Worm (Caenorhabditis elegans) whole organism, L4 larva: ENCODE results near the gene C35A5.10.

ENCODE experiments used
- F26F4.8 ChIP-seq: fragments of 200-800 bp; sonication (Bioruptor generic); conservative IDR thresholded peaks from 2 replicates; pipeline ENCODE4 v1.3.6; 2022; ENCODE audit warnings: missing genetic modification characterization, missing compliant biosample characterization
- T26A8.4 ChIP-seq: fragments of 200-800 bp; sonication (Bioruptor generic); IDR thresholded peaks from 2 replicates; pipeline ENCODE4 v1.3.6; 2022; ENCODE audit warnings: missing genetic modification characterization, missing compliant biosample characterization
- Y75B8A.6 ChIP-seq: fragments of 200-800 bp; sonication (Bioruptor generic); IDR thresholded peaks from 2 replicates; pipeline ENCODE4 v1.3.6; 2022; ENCODE audit warnings: missing genetic modification reagents, missing genetic modification characterization, missing compliant biosample characterization
- aha-1 ChIP-seq: fragments of 150-350 bp; peaks from one replicate; lab custom pipeline; 2014; ENCODE audit warnings: missing biosample characterization, missing genetic modification characterization
- ama-1 ChIP-seq: fragments of 150-350 bp; optimal IDR thresholded peaks from 2 replicates; lab custom pipeline; 2014; ENCODE audit warnings: inconsistent platforms, mixed read lengths
- cey-2 ChIP-seq: sonication (generic microtip); optimal IDR thresholded peaks from 3 replicates; lab custom pipeline; 2017; ENCODE audit warnings: missing genetic modification characterization, mild to moderate bottlenecking, missing compliant biosample characterization, antibody characterized with exemption, borderline replicate concordance; ENCODE audit not compliant: insufficient read depth
- ctbp-1 ChIP-seq: fragments of 200-800 bp; sonication (Bioruptor generic); IDR thresholded peaks from 2 replicates; pipeline ENCODE4 v1.3.6; 2022; ENCODE audit warnings: missing genetic modification reagents, missing genetic modification characterization, missing compliant biosample characterization
- daf-16 ChIP-seq, 3 experiments: sonication (generic microtip); optimal IDR thresholded peaks; 2 replicates each; lab custom pipeline; 2016 to 2017; ENCODE audit warnings: missing genetic modification characterization in 3 of 3, missing genetic modification reagents in 3 of 3, mild to moderate bottlenecking in 2 of 3, missing compliant biosample characterization in 2 of 3, missing biosample characterization in 1 of 3, moderate library complexity in 1 of 3
- daf-19 ChIP-seq: fragments of 200-800 bp; sonication (Bioruptor generic); conservative IDR thresholded peaks from 2 replicates; pipeline ENCODE4 v1.3.6; 2022; ENCODE audit warnings: missing genetic modification characterization, missing compliant biosample characterization
- dmd-8 ChIP-seq: fragments of 200-800 bp; sonication (Bioruptor generic); IDR thresholded peaks from 2 replicates; pipeline ENCODE4 v1.3.6; 2022; ENCODE audit warnings: missing genetic modification characterization, missing compliant biosample characterization
- duxl-1 ChIP-seq: sonication (generic microtip); optimal IDR thresholded peaks from 2 replicates; lab custom pipeline; 2016; ENCODE audit warnings: mild to moderate bottlenecking, missing genetic modification characterization, moderate library complexity, missing compliant biosample characterization; ENCODE audit not compliant: poor library complexity
- egl-43 ChIP-seq: fragments of 200-800 bp; sonication (Bioruptor generic); IDR thresholded peaks from 2 replicates; pipeline ENCODE4 v1.3.6; 2022; ENCODE audit warnings: missing genetic modification reagents, missing genetic modification characterization, missing compliant biosample characterization
- fkh-10 ChIP-seq: fragments of 150-350 bp; optimal IDR thresholded peaks from 2 replicates; lab custom pipeline; 2014; ENCODE audit warnings: missing biosample characterization, missing genetic modification reagents, missing genetic modification characterization
- fos-1 ChIP-seq: fragments of 150-350 bp; optimal IDR thresholded peaks from 2 replicates; lab custom pipeline; 2014; ENCODE audit warnings: missing biosample characterization, missing genetic modification characterization
- hif-1 ChIP-seq, 2 experiments: sonication (generic microtip); optimal IDR thresholded peaks; 2 replicates each; lab custom pipeline; 2016 to 2017; ENCODE audit warnings: missing compliant biosample characterization in 2 of 2, missing genetic modification characterization in 2 of 2, missing genetic modification reagents in 2 of 2, missing genotype in 2 of 2, mild to moderate bottlenecking in 1 of 2
- hlh-11 ChIP-seq: fragments of 200-800 bp; sonication (Bioruptor generic); optimal IDR thresholded peaks from 2 replicates; lab custom pipeline; 2018; ENCODE audit warnings: mild to moderate bottlenecking, missing genetic modification characterization, missing compliant biosample characterization
- lir-3 ChIP-seq: sonication (generic microtip); optimal IDR thresholded peaks from 2 replicates; lab custom pipeline; 2016; ENCODE audit warnings: mild to moderate bottlenecking, missing genetic modification characterization, missing compliant biosample characterization
- madf-5 ChIP-seq, 2 experiments: fragments of 200-800 bp; sonication (Bioruptor generic); IDR thresholded peaks; 2 replicates each; pipeline ENCODE4 v1.3.6; 2022; ENCODE audit warnings: missing compliant biosample characterization in 2 of 2, missing genetic modification characterization in 2 of 2
- mep-1 ChIP-seq: fragments of 150-350 bp; sonication (generic microtip); optimal IDR thresholded peaks from 3 replicates; lab custom pipeline; 2014; ENCODE audit warnings: missing biosample characterization, missing genetic modification characterization
- mes-2 ChIP-seq: sonication (generic microtip); optimal IDR thresholded peaks from 2 replicates; lab custom pipeline; 2016; ENCODE audit warnings: missing genotype, mild to moderate bottlenecking, missing genetic modification characterization, missing compliant biosample characterization; ENCODE audit not compliant: poor library complexity, severe bottlenecking
- mxl-3 ChIP-seq: fragments of 200-800 bp; sonication (Bioruptor generic); optimal IDR thresholded peaks from 2 replicates; lab custom pipeline; 2018; ENCODE audit warnings: mild to moderate bottlenecking, missing genetic modification characterization, missing compliant biosample characterization
- nhr-10 ChIP-seq: fragments of 150-350 bp; optimal IDR thresholded peaks from 2 replicates; lab custom pipeline; 2014; ENCODE audit warnings: missing biosample characterization, missing genetic modification characterization
- nhr-28 ChIP-seq: fragments of 150-350 bp; optimal IDR thresholded peaks from 2 replicates; lab custom pipeline; 2014; ENCODE audit warnings: missing biosample characterization, missing genetic modification characterization
- nhr-48 ChIP-seq: sonication (generic microtip); optimal IDR thresholded peaks from 2 replicates; lab custom pipeline; 2016; ENCODE audit warnings: mild to moderate bottlenecking, missing genetic modification characterization, missing compliant biosample characterization
- pha-4 ChIP-seq, 2 experiments: fragments of 150-350 bp in 1 of 2; fragments of 200-800 bp in 1 of 2; sonication (Bioruptor generic) in 1 of 2; IDR thresholded peaks in 1 of 2; optimal IDR thresholded peaks in 1 of 2; 2 replicates each; pipeline versions ENCODE4 v1.3.6 to Lab custom; 2014 to 2022; ENCODE audit warnings: missing genetic modification characterization in 2 of 2, missing genetic modification reagents in 2 of 2, missing biosample characterization in 1 of 2, missing compliant biosample characterization in 1 of 2
- saeg-2 ChIP-seq: fragments of 200-800 bp; sonication (Bioruptor generic); IDR thresholded peaks from 2 replicates; pipeline ENCODE4 v1.3.6; 2022; ENCODE audit warnings: missing genetic modification reagents, missing genetic modification characterization, missing compliant biosample characterization
- snpc-4 ChIP-seq: fragments of 150-350 bp; optimal IDR thresholded peaks from 2 replicates; lab custom pipeline; 2014; ENCODE audit warnings: missing biosample characterization, missing genetic modification characterization
- spr-1 ChIP-seq: sonication (generic microtip); optimal IDR thresholded peaks from 2 replicates; lab custom pipeline; 2016; ENCODE audit warnings: mild to moderate bottlenecking, missing genetic modification characterization, missing compliant biosample characterization
- spr-3 ChIP-seq: fragments of 200-800 bp; sonication (Bioruptor generic); optimal IDR thresholded peaks from 2 replicates; lab custom pipeline; 2018; ENCODE audit warnings: mild to moderate bottlenecking, missing genetic modification characterization, missing compliant biosample characterization
- unc-39 ChIP-seq: sonication (generic microtip); optimal IDR thresholded peaks from 2 replicates; lab custom pipeline; 2017; ENCODE audit warnings: missing biosample characterization, missing genetic modification characterization
- unc-62 ChIP-seq, 3 experiments: fragments of 150-350 bp in 1 of 3; sonication (generic microtip); optimal IDR thresholded peaks in 2 of 3; peaks in 1 of 3; 1 replicate in 1 of 3; 2 replicates in 2 of 3; lab custom pipeline; 2014 to 2017; ENCODE audit warnings: missing biosample characterization in 3 of 3, missing genetic modification characterization in 3 of 3, missing genetic modification reagents in 3 of 3, missing genotype in 1 of 3
- vab-7 ChIP-seq: fragments of 200-800 bp; sonication (Bioruptor generic); IDR thresholded peaks from 2 replicates; pipeline ENCODE4 v1.3.6; 2022; ENCODE audit warnings: missing genetic modification reagents, missing genetic modification characterization, missing compliant biosample characterization
- zfp-3 ChIP-seq: fragments of 200-800 bp; sonication (Bioruptor generic); conservative IDR thresholded peaks from 2 replicates; pipeline ENCODE4 v1.3.6; 2022; ENCODE audit warnings: missing genetic modification reagents, missing genetic modification characterization, missing compliant biosample characterization

Gene C35A5.10

ce11 chrV:10471007-10471406, 33.0 kb upstream of the C35A5.10 start:
- TF ChIP-seq ama-1 (lab: Kevin White, UChicago) (peak; percentile 46), daf-16 (GFP tag; optimal IDR thresholded peaks at IDR 0.05; lab: Kevin White, UChicago) (no peak), daf-16 (tag; optimal IDR thresholded peaks at IDR 0.05; lab: Kevin White, UChicago) (no peak), duxl-1 (tag; lab: Kevin White, UChicago) (no peak), nhr-10 (no peak), ctbp-1 (GFP tag; lab: Robert Waterston, UW) (no peak), cey-2 (tag; lab: Kevin White, UChicago) (no peak), snpc-4 (tag; lab: Kevin White, UChicago) (no peak), aha-1 (tag; lab: Kevin White, UChicago) (peak; percentile 97), daf-19 (GFP tag; lab: Robert Waterston, UW) (no peak), egl-43 (GFP tag; lab: Robert Waterston, UW) (no peak), hif-1 (tag; optimal IDR thresholded peaks at IDR 0.05; lab: Kevin White, UChicago) (peak in 1 of 2 experiments; percentile 23), nhr-48 (tag; lab: Kevin White, UChicago) (no peak), Y75B8A.6 (GFP tag; lab: Robert Waterston, UW) (0 out of 2 replicates have a peak, but pooled peaks have one; percentile 6), zfp-3 (GFP tag; lab: Robert Waterston, UW) (0 out of 2 replicates have a peak, but pooled peaks have one; percentile 25), spr-1 (tag; lab: Kevin White, UChicago) (no peak), spr-3 (GFP tag; lab: Kevin White, UChicago) (no peak), unc-39 (no peak), F26F4.8 (GFP tag; lab: Robert Waterston, UW) (0 out of 2 replicates have a peak, but pooled peaks have one; percentile 31), mxl-3 (no peak), fos-1 (tag; lab: Kevin White, UChicago) (no peak), saeg-2 (GFP tag; lab: Robert Waterston, UW) (no peak), vab-7 (GFP tag; lab: Robert Waterston, UW) (no peak)

- TF ChIP-seq hif-1 (tag; optimal IDR thresholded peaks at IDR 0.05; lab: Kevin White, UChicago) = peak; percentile 49 to 81
- TF ChIP-seq madf-5 (GFP tag; IDR thresholded peaks at IDR 0.05; lab: Robert Waterston, UW) = no peak
- TF ChIP-seq aha-1 (tag; lab: Kevin White, UChicago) = peak; percentile 95
- peak; percentile 0 for TF ChIP-seq nhr-28 (tag; lab: Kevin White, UChicago)
- no peak for TF ChIP-seq fkh-10 (GFP tag; lab: Kevin White, UChicago)
- no peak for TF ChIP-seq spr-3 (GFP tag; lab: Kevin White, UChicago)
- TF ChIP-seq mep-1 (tag; lab: Kevin White, UChicago) = no peak
- TF ChIP-seq unc-62 (GFP tag; optimal IDR thresholded peaks at IDR 0.05 in 1 of 2; lab: Kevin White, UChicago) = peak in 1 of 2 experiments; percentile 31
- TF ChIP-seq unc-62 (tag; optimal IDR thresholded peaks at IDR 0.05; lab: Kevin White, UChicago) = no peak
- TF ChIP-seq dmd-8 (GFP tag; lab: Robert Waterston, UW) = no peak
Observed at ce11 chrV:10472901-10473774, 30.9 kb upstream of the C35A5.10 start.

ce11 chrV:10474040-10474439, 30.0 kb upstream of the C35A5.10 start:
- TF ChIP-seq T26A8.4 (GFP tag; lab: Robert Waterston, UW) (0 out of 2 replicates have a peak, but pooled peaks have one; percentile 12), hif-1 (tag; optimal IDR thresholded peaks at IDR 0.05; lab: Kevin White, UChicago) (peak; percentile 48 to 87), dmd-8 (GFP tag; lab: Robert Waterston, UW) (no peak), pha-4 (GFP tag; IDR thresholded peaks at IDR 0.05; lab: Robert Waterston, UW) (no peak), pha-4 (tag; optimal IDR thresholded peaks at IDR 0.05; lab: Kevin White, UChicago) (peak; percentile 51), spr-1 (tag; lab: Kevin White, UChicago) (no peak), ama-1 (lab: Kevin White, UChicago) (peak; percentile 25), daf-16 (GFP tag; optimal IDR thresholded peaks at IDR 0.05; lab: Kevin White, UChicago) (peak in 1 of 2 experiments; percentile 76), daf-16 (tag; optimal IDR thresholded peaks at IDR 0.05; lab: Kevin White, UChicago) (no peak), lir-3 (tag; lab: Kevin White, UChicago) (no peak), aha-1 (tag; lab: Kevin White, UChicago) (peak; percentile 37), mes-2 (tag; lab: Kevin White, UChicago) (no peak), hlh-11 (tag; lab: Kevin White, UChicago) (no peak)
